Worm (Caenorhabditis elegans) whole organism, L4 larva: Measurements from ENCODE around the gene B0035.22.

ENCODE experiments used
- ceh-28 ChIP-seq: fragments of 150-350 bp; optimal IDR thresholded peaks from 2 replicates; lab custom pipeline; 2014; ENCODE audit warnings: missing biosample characterization, missing genetic modification reagents, missing genetic modification characterization
- ces-1 ChIP-seq: fragments of 150-350 bp; sonication (generic microtip); optimal IDR thresholded peaks from 4 replicates; lab custom pipeline; 2014; ENCODE audit warnings: missing biosample characterization, missing genetic modification reagents, missing genetic modification characterization
- dmd-9 ChIP-seq: fragments of 200-800 bp; sonication (Bioruptor generic); IDR thresholded peaks from 2 replicates; pipeline ENCODE4 v1.3.6; 2022; ENCODE audit warnings: missing genetic modification reagents, missing genetic modification characterization, missing compliant biosample characterization
- lim-7 ChIP-seq: fragments of 200-800 bp; sonication (Bioruptor generic); IDR thresholded peaks from 2 replicates; pipeline ENCODE4 v1.3.6; 2022; ENCODE audit warnings: missing genetic modification characterization, missing compliant biosample characterization
- lin-13 ChIP-seq: fragments of 150-350 bp; optimal IDR thresholded peaks from 2 replicates; lab custom pipeline; 2014; ENCODE audit warnings: missing biosample characterization, missing genetic modification reagents, missing genetic modification characterization
- lin-15B ChIP-seq: fragments of 150-350 bp; sonication (generic microtip); optimal IDR thresholded peaks from 3 replicates; lab custom pipeline; 2014; ENCODE audit warnings: missing biosample characterization, missing genetic modification characterization
- nhr-25 ChIP-seq: sonication (generic microtip); optimal IDR thresholded peaks from 2 replicates; lab custom pipeline; 2017; ENCODE audit warnings: missing genetic modification characterization, mild to moderate bottlenecking, missing compliant biosample characterization, antibody characterized with exemption, moderate library complexity, borderline replicate concordance; ENCODE audit not compliant: insufficient read depth
- nhr-76 ChIP-seq: fragments of 150-350 bp; optimal IDR thresholded peaks from 2 replicates; lab custom pipeline; 2014; ENCODE audit warnings: missing biosample characterization, missing genetic modification characterization
- saeg-2 ChIP-seq: fragments of 200-800 bp; sonication (Bioruptor generic); IDR thresholded peaks from 2 replicates; pipeline ENCODE4 v1.3.6; 2022; ENCODE audit warnings: missing genetic modification reagents, missing genetic modification characterization, missing compliant biosample characterization
- unc-130 ChIP-seq: sonication (generic microtip); optimal IDR thresholded peaks from 2 replicates; lab custom pipeline; 2016; ENCODE audit warnings: missing genetic modification reagents, missing genetic modification characterization, missing compliant biosample characterization
- unc-62 ChIP-seq, 3 experiments: fragments of 150-350 bp in 1 of 3; sonication (generic microtip); optimal IDR thresholded peaks in 2 of 3; peaks in 1 of 3; 1 replicate in 1 of 3; 2 replicates in 2 of 3; lab custom pipeline; 2014 to 2017; ENCODE audit warnings: missing biosample characterization in 3 of 3, missing genetic modification characterization in 3 of 3, missing genetic modification reagents in 3 of 3, missing genotype in 1 of 3
- zag-1 ChIP-seq: fragments of 150-350 bp; optimal IDR thresholded peaks from 2 replicates; lab custom pipeline; 2014; ENCODE audit warnings: missing biosample characterization, missing genetic modification characterization

- no peak for TF ChIP-seq ceh-28 (tag; lab: Kevin White, UChicago)
- no peak for TF ChIP-seq lim-7 (GFP tag; lab: Robert Waterston, UW)
- TF ChIP-seq unc-62 (GFP tag; optimal IDR thresholded peaks at IDR 0.05 in 1 of 2; lab: Kevin White, UChicago), result peak in 1 of 2 experiments; percentile 98
- no peak for TF ChIP-seq unc-62 (tag; optimal IDR thresholded peaks at IDR 0.05; lab: Kevin White, UChicago)
- TF ChIP-seq lin-13 (GFP tag; lab: Kevin White, UChicago), result no peak
- no peak for TF ChIP-seq zag-1 (tag; lab: Kevin White, UChicago)
- no peak for TF ChIP-seq lin-15B
- no peak for TF ChIP-seq nhr-25
- TF ChIP-seq ces-1 (GFP tag; lab: Kevin White, UChicago), result no peak
- no peak for TF ChIP-seq saeg-2 (GFP tag; lab: Robert Waterston, UW)
- TF ChIP-seq unc-130 (GFP tag; lab: Kevin White, UChicago), result no peak
- TF ChIP-seq dmd-9 (GFP tag; lab: Robert Waterston, UW), result no peak
- TF ChIP-seq nhr-76 (tag; lab: Kevin White, UChicago), result no peak
Observed at ce11 chrIV:11352768-11353167, 37.8 kb downstream of the B0035.22 start.
